Worm (Caenorhabditis elegans): Measurements from ENCODE around the gene fbxa-184.

DNA sequence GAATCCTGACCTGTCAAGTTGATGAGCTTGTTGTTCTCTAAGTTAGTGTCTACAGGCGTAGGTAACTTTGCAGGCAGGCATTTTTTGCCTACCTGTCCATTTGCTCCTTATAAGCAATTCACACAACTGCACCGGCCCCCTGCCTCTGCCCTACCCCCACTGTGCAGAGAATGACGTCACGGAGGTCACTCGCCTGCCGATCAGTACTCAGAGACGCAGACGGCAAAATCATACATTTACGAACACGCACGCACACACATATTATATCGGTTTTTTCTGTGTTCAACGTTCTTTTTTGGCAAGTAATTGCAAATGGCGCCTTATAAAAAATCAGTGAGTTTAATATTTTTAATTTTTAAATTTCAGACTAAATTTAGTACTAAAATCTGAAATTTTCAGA lies 46.5 kb upstream of the fbxa-184 start, which contains the start of gene duxl-1:
- TF ChIP-seq attf-6 (GFP tag; IDR thresholded peaks at IDR 0.05) (no peak), snpc-4 (GFP tag; optimal IDR thresholded peaks at IDR 0.05) (no peak), snpc-4 (tag; optimal IDR thresholded peaks at IDR 0.05) (no peak), F57C9.4 (tag; optimal IDR thresholded peaks at IDR 0.05) (no peak), repo-1 (tag; optimal IDR thresholded peaks at IDR 0.05) (no peak), ets-4 (GFP tag; optimal IDR thresholded peaks at IDR 0.05) (no peak), lir-1 (GFP tag; conservative IDR thresholded peaks at IDR 0.05) (no peak), Y53F4B.3 (GFP tag; IDR thresholded peaks at IDR 0.05) (no peak), ama-1 (optimal IDR thresholded peaks at IDR 0.05) (no peak), ama-1 (GFP tag; optimal IDR thresholded peaks at IDR 0.05) (no peak), ceh-91 (GFP tag; IDR thresholded peaks at IDR 0.05) (no peak), rcor-1 (GFP tag; IDR thresholded peaks at IDR 0.05) (no peak), attf-5 (GFP tag; optimal IDR thresholded peaks at IDR 0.05) (peak; percentile 61), pha-4 (tag; optimal IDR thresholded peaks at IDR 0.05) (no peak)

Measured in whole organism, young adult.